Worm (Caenorhabditis elegans): ENCODE measurements around the gene F32A11.1.

Gene F32A11.1

ce11 chrII:13181465-13181864 lies 24.3 kb downstream of the F32A11.1 start, which contains the start of gene W09H1.1:
Gene W09H1.1 (minus strand): TSS chrII:13181565.
- TF ChIP-seq nhr-6 (tag; optimal IDR thresholded peaks at IDR 0.05): no peak
- TF ChIP-seq fos-1 (tag; optimal IDR thresholded peaks at IDR 0.05): no peak
- TF ChIP-seq ceh-16 (tag; optimal IDR thresholded peaks at IDR 0.05): no peak
- no peak for TF ChIP-seq ztf-11 (tag; optimal IDR thresholded peaks at IDR 0.05)
- TF ChIP-seq nhr-21 (tag; optimal IDR thresholded peaks at IDR 0.05): no peak
- no peak for TF ChIP-seq egl-27 (tag; optimal IDR thresholded peaks at IDR 0.05)
- TF ChIP-seq skn-1 (tag; optimal IDR thresholded peaks at IDR 0.05): no peak
- TF ChIP-seq unc-39 (tag; optimal IDR thresholded peaks at IDR 0.05): no peak
- no peak for TF ChIP-seq C34F6.9 (tag; optimal IDR thresholded peaks at IDR 0.05)
- TF ChIP-seq alr-1 (tag; optimal IDR thresholded peaks at IDR 0.05): no peak
- no peak for TF ChIP-seq mab-5 (tag; optimal IDR thresholded peaks at IDR 0.05)
- TF ChIP-seq dmd-4 (tag; optimal IDR thresholded peaks at IDR 0.05): no peak
- TF ChIP-seq ztf-4 (tag; optimal IDR thresholded peaks at IDR 0.05): no peak
- no peak for TF ChIP-seq nhr-77 (tag; optimal IDR thresholded peaks at IDR 0.05)
- TF ChIP-seq elt-3 (tag; optimal IDR thresholded peaks at IDR 0.05): no peak
- TF ChIP-seq unc-62 (GFP tag; optimal IDR thresholded peaks at IDR 0.05): no peak
- TF ChIP-seq gmeb-1 (tag; optimal IDR thresholded peaks at IDR 0.05): no peak

ce11 chrII:13183228-13183755 lies 26.2 kb downstream of the F32A11.1 start, which contains the start of the genes W09H1.4 and his-73:
Gene W09H1.4 (plus strand): TSS chrII:13183528.
Gene his-73 (plus strand): TSS chrII:13183705.
- TF ChIP-seq nhr-21 (tag; optimal IDR thresholded peaks at IDR 0.05): no peak
- no peak for TF ChIP-seq gmeb-1 (tag; optimal IDR thresholded peaks at IDR 0.05)
- TF ChIP-seq crh-2 (tag; optimal IDR thresholded peaks at IDR 0.05): no peak
- TF ChIP-seq nhr-11 (tag; optimal IDR thresholded peaks at IDR 0.05): no peak
- TF ChIP-seq mbf-1 (tag; optimal IDR thresholded peaks at IDR 0.05): no peak
- TF ChIP-seq unc-55 (GFP tag; optimal IDR thresholded peaks at IDR 0.05): no peak
- no peak for TF ChIP-seq sma-3 (GFP tag; optimal IDR thresholded peaks at IDR 0.05)
- no peak for TF ChIP-seq egl-27 (tag; optimal IDR thresholded peaks at IDR 0.05)
- no peak for TF ChIP-seq dmd-4 (tag; optimal IDR thresholded peaks at IDR 0.05)
- TF ChIP-seq unc-39 (tag; optimal IDR thresholded peaks at IDR 0.05): no peak
- TF ChIP-seq aly-2 (tag; optimal IDR thresholded peaks at IDR 0.05): no peak
- no peak for TF ChIP-seq blmp-1 (tag; optimal IDR thresholded peaks at IDR 0.05; ENCODE audit: insufficient read depth)
- TF ChIP-seq F13H6.1 (tag; optimal IDR thresholded peaks at IDR 0.05): no peak
- no peak for TF ChIP-seq ceh-82 (tag; optimal IDR thresholded peaks at IDR 0.05)
- no peak for TF ChIP-seq ztf-11 (tag; optimal IDR thresholded peaks at IDR 0.05)
- no peak for TF ChIP-seq sma-9 (GFP tag; optimal IDR thresholded peaks at IDR 0.05)
- no peak for TF ChIP-seq sma-9 (tag; optimal IDR thresholded peaks at IDR 0.05)
- no peak for TF ChIP-seq ztf-1 (GFP tag; conservative IDR thresholded peaks at IDR 0.05)
- TF ChIP-seq ZK546.5 (tag; optimal IDR thresholded peaks at IDR 0.05): no peak

- TF ChIP-seq nhr-129 (tag; optimal IDR thresholded peaks at IDR 0.05): no peak
- no peak for TF ChIP-seq nhr-237 (tag; optimal IDR thresholded peaks at IDR 0.05)
- TF ChIP-seq unc-39 (tag; optimal IDR thresholded peaks at IDR 0.05): no peak
- no peak for TF ChIP-seq ceh-82 (tag; optimal IDR thresholded peaks at IDR 0.05)
- TF ChIP-seq elt-3 (tag; optimal IDR thresholded peaks at IDR 0.05): no peak
- no peak for TF ChIP-seq lsy-2 (tag; optimal IDR thresholded peaks at IDR 0.05)
- TF ChIP-seq ZK546.5 (tag; optimal IDR thresholded peaks at IDR 0.05): no peak
- no peak for TF ChIP-seq ztf-1 (GFP tag; conservative IDR thresholded peaks at IDR 0.05)
- TF ChIP-seq skn-1 (tag; optimal IDR thresholded peaks at IDR 0.05): no peak
- no peak for TF ChIP-seq mab-5 (tag; optimal IDR thresholded peaks at IDR 0.05)
- no peak for TF ChIP-seq Y55F3AM.14 (GFP tag; optimal IDR thresholded peaks at IDR 0.05)
- no peak for TF ChIP-seq crh-2 (tag; optimal IDR thresholded peaks at IDR 0.05)
- TF ChIP-seq elt-1 (tag; optimal IDR thresholded peaks at IDR 0.05): no peak
- TF ChIP-seq alr-1 (tag; optimal IDR thresholded peaks at IDR 0.05): no peak
- no peak for TF ChIP-seq ceh-16 (tag; optimal IDR thresholded peaks at IDR 0.05)
- TF ChIP-seq lin-39 (tag; optimal IDR thresholded peaks at IDR 0.05): no peak
- no peak for TF ChIP-seq nhr-77 (tag; optimal IDR thresholded peaks at IDR 0.05)
Measured at ce11 chrII:13184129-13184528, 27.0 kb downstream of the F32A11.1 start, which contains the start of gene W09H1.3. Gene W09H1.3 (plus strand): TSS chrII:13184429.

- peak in 1 of 2 experiments; percentile 65 for TF ChIP-seq lsy-2 (tag; optimal IDR thresholded peaks at IDR 0.05)
- TF ChIP-seq R02D3.7 (tag; optimal IDR thresholded peaks at IDR 0.05): peak; percentile 86
- TF ChIP-seq crh-2 (tag; optimal IDR thresholded peaks at IDR 0.05): peak; percentile 45
- peak; percentile 69 for TF ChIP-seq unc-55 (GFP tag; optimal IDR thresholded peaks at IDR 0.05)
- TF ChIP-seq ztf-11 (tag; optimal IDR thresholded peaks at IDR 0.05): no peak
- peak; percentile 59 for TF ChIP-seq C34F6.9 (tag; optimal IDR thresholded peaks at IDR 0.05)
- peak; percentile 29 for TF ChIP-seq nhr-129 (tag; optimal IDR thresholded peaks at IDR 0.05)
- TF ChIP-seq aly-2 (tag; optimal IDR thresholded peaks at IDR 0.05): no peak
- peak; percentile 33 for TF ChIP-seq nhr-25 (tag; optimal IDR thresholded peaks at IDR 0.05)
Measured at ce11 chrII:13187188-13187587, 30.1 kb downstream of the F32A11.1 start, which contains the start of gene mecr-1. Gene mecr-1 (minus strand): TSS chrII:13187314.
